Worm (Caenorhabditis elegans) whole organism, L4 larva: ENCODE results near the gene D1022.2.

Experiments
- F49E8.2 ChIP-seq: sonication (generic microtip); optimal IDR thresholded peaks from 2 replicates; lab custom pipeline; 2016; ENCODE audit warnings: missing compliant biosample characterization, mild to moderate bottlenecking, missing genetic modification characterization, borderline replicate concordance
- T26A8.4 ChIP-seq: fragments of 200-800 bp; sonication (Bioruptor generic); IDR thresholded peaks from 2 replicates; pipeline ENCODE4 v1.3.6; 2022; ENCODE audit warnings: missing genetic modification characterization, missing compliant biosample characterization
- attf-4 ChIP-seq: sonication (generic microtip); optimal IDR thresholded peaks from 3 replicates; lab custom pipeline; 2017; ENCODE audit warnings: missing biosample characterization, missing genetic modification characterization
- mdt-29 ChIP-seq: fragments of 200-800 bp; sonication (Bioruptor generic); IDR thresholded peaks from 2 replicates; pipeline ENCODE4 v1.3.6; 2022; ENCODE audit warnings: missing genetic modification reagents, missing genetic modification characterization, missing compliant biosample characterization
- nhr-237 ChIP-seq: sonication (generic microtip); optimal IDR thresholded peaks from 2 replicates; lab custom pipeline; 2017; ENCODE audit warnings: missing biosample characterization, missing genetic modification characterization
- nhr-76 ChIP-seq: fragments of 150-350 bp; optimal IDR thresholded peaks from 2 replicates; lab custom pipeline; 2014; ENCODE audit warnings: missing biosample characterization, missing genetic modification characterization
- php-3 ChIP-seq: fragments of 200-800 bp; sonication (Bioruptor generic); IDR thresholded peaks from 2 replicates; pipeline ENCODE4 v1.3.6; 2022; ENCODE audit warnings: missing genetic modification reagents, missing genetic modification characterization, missing compliant biosample characterization
- sdz-12 ChIP-seq: fragments of 200-800 bp; sonication (Bioruptor generic); optimal IDR thresholded peaks from 2 replicates; lab custom pipeline; 2018; ENCODE audit warnings: mild to moderate bottlenecking, missing genetic modification characterization, missing compliant biosample characterization

D1022.2 gene

DNA sequence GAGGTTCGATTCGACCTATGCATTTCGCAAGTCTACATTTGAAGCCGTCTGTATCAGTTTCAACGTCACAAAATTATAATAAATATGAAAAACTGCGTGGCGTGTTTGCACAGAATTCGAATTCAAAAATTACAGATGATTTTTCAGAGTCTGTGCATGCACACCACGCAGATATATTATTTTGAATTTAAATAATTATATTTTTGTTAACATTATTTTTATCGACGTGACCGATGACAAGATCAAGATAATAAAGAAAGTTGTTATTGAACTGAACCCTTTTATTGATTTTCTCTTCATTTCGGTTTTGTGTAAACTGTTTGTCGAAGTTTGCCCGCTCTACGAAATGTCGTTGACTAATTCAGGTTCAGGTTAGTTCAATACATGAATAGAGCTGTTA lies 45.7 kb downstream of the D1022.2 start, which contains the start of gene C28F5.1:
Gene C28F5.1, plus strand, starts transcription at position 301 of the 400 bp plus-strand sequence.
- TF ChIP-seq F49E8.2 (tag; lab: Kevin White, UChicago) (no peak), T26A8.4 (no peak), sdz-12 (GFP tag; lab: Kevin White, UChicago) (no peak), attf-4 (tag; lab: Kevin White, UChicago) (no peak), nhr-76 (tag; lab: Kevin White, UChicago) (no peak), nhr-237 (no peak), mdt-29 (no peak), php-3 (no peak)
